Worm (Caenorhabditis elegans) whole organism, L4 larva: ENCODE results near the gene K07C11.10.

Experiments used
- fos-1 ChIP-seq: fragments of 150-350 bp; optimal IDR thresholded peaks from 2 replicates; lab custom pipeline; 2014; ENCODE audit warnings: missing biosample characterization, missing genetic modification characterization
- lsy-2 ChIP-seq, 2 experiments: fragments of 150-350 bp in 1 of 2; sonication (generic microtip) in 1 of 2; optimal IDR thresholded peaks; 2 replicates each; lab custom pipeline; 2014 to 2017; ENCODE audit warnings: missing biosample characterization in 2 of 2, missing genetic modification characterization in 2 of 2
- nhr-10 ChIP-seq: fragments of 150-350 bp; optimal IDR thresholded peaks from 2 replicates; lab custom pipeline; 2014; ENCODE audit warnings: missing biosample characterization, missing genetic modification characterization
- nhr-41 ChIP-seq: fragments of 200-800 bp; sonication (Bioruptor generic); IDR thresholded peaks from 2 replicates; pipeline ENCODE4 v1.3.6; 2022; ENCODE audit warnings: missing genetic modification reagents, missing genetic modification characterization, missing compliant biosample characterization
- unc-62 ChIP-seq, 3 experiments: fragments of 150-350 bp in 1 of 3; sonication (generic microtip); optimal IDR thresholded peaks in 2 of 3; peaks in 1 of 3; 1 replicate in 1 of 3; 2 replicates in 2 of 3; lab custom pipeline; 2014 to 2017; ENCODE audit warnings: missing biosample characterization in 3 of 3, missing genetic modification characterization in 3 of 3, missing genetic modification reagents in 3 of 3, missing genotype in 1 of 3
- ztf-11 ChIP-seq: fragments of 150-350 bp; optimal IDR thresholded peaks from 2 replicates; lab custom pipeline; 2014; ENCODE audit warnings: missing biosample characterization, missing genetic modification characterization

ce11 chrV:8203085-8203643 lies 23.5 kb downstream of the K07C11.10 start, which contains the start of gene cest-17:
- TF ChIP-seq unc-62 (GFP tag; optimal IDR thresholded peaks at IDR 0.05 in 1 of 2; lab: Kevin White, UChicago) (peak in 1 of 2 experiments; percentile 57), unc-62 (tag; optimal IDR thresholded peaks at IDR 0.05; lab: Kevin White, UChicago) (no peak), lsy-2 (tag; optimal IDR thresholded peaks at IDR 0.05; lab: Kevin White, UChicago) (no peak), nhr-41 (GFP tag; lab: Robert Waterston, UW) (no peak), ztf-11 (tag; lab: Kevin White, UChicago) (no peak), nhr-10 (no peak), fos-1 (no peak)
